Worm (Caenorhabditis elegans) whole organism, L4 larva: ENCODE results near the gene clh-3.
A peak's percentile ranks its signal among the peaks of the same experiment; 100 is the strongest.

ENCODE experiments used
- D1046.2 ChIP-seq: fragments of 200-800 bp; sonication (Bioruptor generic); IDR thresholded peaks from 2 replicates; pipeline ENCODE4 v1.3.6; 2022; ENCODE audit warnings: missing genetic modification characterization, missing compliant biosample characterization
- F44E2.7 ChIP-seq: fragments of 200-800 bp; sonication (Bioruptor generic); IDR thresholded peaks from 2 replicates; pipeline ENCODE4 v2.1.2; 2022; ENCODE audit warnings: missing genetic modification characterization, missing compliant biosample characterization
- F49E8.2 ChIP-seq: sonication (generic microtip); optimal IDR thresholded peaks from 2 replicates; lab custom pipeline; 2016; ENCODE audit warnings: missing compliant biosample characterization, mild to moderate bottlenecking, missing genetic modification characterization, borderline replicate concordance
- Y105C5A.15 ChIP-seq: fragments of 200-800 bp; sonication (Bioruptor generic); IDR thresholded peaks from 2 replicates; pipeline ENCODE4 v1.3.6; 2022; ENCODE audit warnings: missing genetic modification characterization, missing compliant biosample characterization
- ZK337.2 ChIP-seq: fragments of 200-800 bp; sonication (Bioruptor generic); IDR thresholded peaks from 2 replicates; pipeline ENCODE4 v1.3.6; 2022; ENCODE audit warnings: missing genetic modification reagents, missing genetic modification characterization, missing compliant biosample characterization
- ZK546.5 ChIP-seq, 2 experiments: sonication (generic microtip); optimal IDR thresholded peaks; 2 replicates each; lab custom pipeline; 2017; ENCODE audit warnings: missing biosample characterization in 2 of 2, missing genetic modification characterization in 2 of 2
- aha-1 ChIP-seq: fragments of 150-350 bp; peaks from one replicate; lab custom pipeline; 2014; ENCODE audit warnings: missing biosample characterization, missing genetic modification characterization
- ama-1 ChIP-seq: fragments of 150-350 bp; optimal IDR thresholded peaks from 2 replicates; lab custom pipeline; 2014; ENCODE audit warnings: inconsistent platforms, mixed read lengths
- ceh-20 ChIP-seq: fragments of 200-800 bp; sonication (Bioruptor generic); IDR thresholded peaks from 2 replicates; pipeline ENCODE4 v1.3.6; 2022; ENCODE audit warnings: missing genetic modification reagents, missing genetic modification characterization, missing compliant biosample characterization
- ceh-32 ChIP-seq: sonication (generic microtip); optimal IDR thresholded peaks from 2 replicates; lab custom pipeline; 2016; ENCODE audit warnings: mild to moderate bottlenecking, missing genetic modification characterization, missing compliant biosample characterization; ENCODE audit not compliant: poor library complexity
- ces-1 ChIP-seq: fragments of 150-350 bp; sonication (generic microtip); optimal IDR thresholded peaks from 4 replicates; lab custom pipeline; 2014; ENCODE audit warnings: missing biosample characterization, missing genetic modification reagents, missing genetic modification characterization
- daf-16 ChIP-seq, 3 experiments: sonication (generic microtip); optimal IDR thresholded peaks; 2 replicates each; lab custom pipeline; 2016 to 2017; ENCODE audit warnings: missing genetic modification characterization in 3 of 3, missing genetic modification reagents in 3 of 3, mild to moderate bottlenecking in 2 of 3, missing compliant biosample characterization in 2 of 3, missing biosample characterization in 1 of 3, moderate library complexity in 1 of 3
- dmd-6 ChIP-seq: fragments of 200-800 bp; sonication (Bioruptor generic); IDR thresholded peaks from 2 replicates; pipeline ENCODE4 v1.3.6; 2022; ENCODE audit warnings: missing genetic modification reagents, missing genetic modification characterization, missing compliant biosample characterization
- dve-1 ChIP-seq: sonication (generic microtip); optimal IDR thresholded peaks from 2 replicates; lab custom pipeline; 2017; ENCODE audit warnings: antibody characterized with exemption, mild to moderate bottlenecking, missing genetic modification characterization, missing compliant biosample characterization; ENCODE audit not compliant: insufficient read depth
- egl-27 ChIP-seq: sonication (generic microtip); optimal IDR thresholded peaks from 3 replicates; lab custom pipeline; 2017; ENCODE audit warnings: missing biosample characterization, missing genetic modification reagents, missing genetic modification characterization
- egl-43 ChIP-seq: fragments of 200-800 bp; sonication (Bioruptor generic); IDR thresholded peaks from 2 replicates; pipeline ENCODE4 v1.3.6; 2022; ENCODE audit warnings: missing genetic modification reagents, missing genetic modification characterization, missing compliant biosample characterization
- hif-1 ChIP-seq, 2 experiments: sonication (generic microtip); optimal IDR thresholded peaks; 2 replicates each; lab custom pipeline; 2016 to 2017; ENCODE audit warnings: missing compliant biosample characterization in 2 of 2, missing genetic modification characterization in 2 of 2, missing genetic modification reagents in 2 of 2, missing genotype in 2 of 2, mild to moderate bottlenecking in 1 of 2
- hlh-11 ChIP-seq: fragments of 200-800 bp; sonication (Bioruptor generic); optimal IDR thresholded peaks from 2 replicates; lab custom pipeline; 2018; ENCODE audit warnings: mild to moderate bottlenecking, missing genetic modification characterization, missing compliant biosample characterization
- lin-29 ChIP-seq: fragments of 200-800 bp; sonication (Bioruptor generic); IDR thresholded peaks from 2 replicates; pipeline ENCODE4 v1.3.6; 2022; ENCODE audit warnings: missing genetic modification reagents, missing genetic modification characterization, missing compliant biosample characterization
- lir-3 ChIP-seq: sonication (generic microtip); optimal IDR thresholded peaks from 2 replicates; lab custom pipeline; 2016; ENCODE audit warnings: mild to moderate bottlenecking, missing genetic modification characterization, missing compliant biosample characterization
- lsy-2 ChIP-seq, 2 experiments: fragments of 150-350 bp in 1 of 2; sonication (generic microtip) in 1 of 2; optimal IDR thresholded peaks; 2 replicates each; lab custom pipeline; 2014 to 2017; ENCODE audit warnings: missing biosample characterization in 2 of 2, missing genetic modification characterization in 2 of 2
- madf-5 ChIP-seq, 2 experiments: fragments of 200-800 bp; sonication (Bioruptor generic); IDR thresholded peaks; 2 replicates each; pipeline ENCODE4 v1.3.6; 2022; ENCODE audit warnings: missing compliant biosample characterization in 2 of 2, missing genetic modification characterization in 2 of 2
- madf-9 ChIP-seq: fragments of 200-800 bp; sonication (Bioruptor generic); conservative IDR thresholded peaks from 2 replicates; pipeline ENCODE4 v1.3.6; 2022; ENCODE audit warnings: missing genetic modification reagents, missing genetic modification characterization, missing compliant biosample characterization
- mdl-1 ChIP-seq, 2 experiments: fragments of 150-350 bp in 1 of 2; sonication (generic microtip) in 1 of 2; optimal IDR thresholded peaks; 2 replicates each; lab custom pipeline; 2014 to 2017; ENCODE audit warnings: missing biosample characterization in 2 of 2, missing genetic modification characterization in 2 of 2
- nhr-10 ChIP-seq: fragments of 150-350 bp; optimal IDR thresholded peaks from 2 replicates; lab custom pipeline; 2014; ENCODE audit warnings: missing biosample characterization, missing genetic modification characterization
- nhr-25 ChIP-seq: sonication (generic microtip); optimal IDR thresholded peaks from 2 replicates; lab custom pipeline; 2017; ENCODE audit warnings: missing genetic modification characterization, mild to moderate bottlenecking, missing compliant biosample characterization, antibody characterized with exemption, moderate library complexity, borderline replicate concordance; ENCODE audit not compliant: insufficient read depth
- nhr-28 ChIP-seq: fragments of 150-350 bp; optimal IDR thresholded peaks from 2 replicates; lab custom pipeline; 2014; ENCODE audit warnings: missing biosample characterization, missing genetic modification characterization
- nhr-42 ChIP-seq: fragments of 200-800 bp; sonication (Bioruptor generic); IDR thresholded peaks from 2 replicates; pipeline ENCODE4 v1.3.6; 2022; ENCODE audit warnings: missing genetic modification characterization, missing compliant biosample characterization
- nhr-48 ChIP-seq: sonication (generic microtip); optimal IDR thresholded peaks from 2 replicates; lab custom pipeline; 2016; ENCODE audit warnings: mild to moderate bottlenecking, missing genetic modification characterization, missing compliant biosample characterization
- nhr-77 ChIP-seq: fragments of 150-350 bp; optimal IDR thresholded peaks from 2 replicates; lab custom pipeline; 2014; ENCODE audit warnings: missing biosample characterization, missing genetic modification characterization
- pha-4 ChIP-seq, 2 experiments: fragments of 150-350 bp in 1 of 2; fragments of 200-800 bp in 1 of 2; sonication (Bioruptor generic) in 1 of 2; IDR thresholded peaks in 1 of 2; optimal IDR thresholded peaks in 1 of 2; 2 replicates each; pipeline versions ENCODE4 v1.3.6 to Lab custom; 2014 to 2022; ENCODE audit warnings: missing genetic modification characterization in 2 of 2, missing genetic modification reagents in 2 of 2, missing biosample characterization in 1 of 2, missing compliant biosample characterization in 1 of 2
- pqm-1 ChIP-seq: sonication (generic microtip); optimal IDR thresholded peaks from 2 replicates; lab custom pipeline; 2017; ENCODE audit warnings: missing biosample characterization, missing genetic modification characterization
- rbr-2 ChIP-seq: sonication (generic microtip); optimal IDR thresholded peaks from 2 replicates; lab custom pipeline; 2016; ENCODE audit warnings: missing genotype, missing genetic modification characterization, missing compliant biosample characterization
- skn-1 ChIP-seq: fragments of 150-350 bp; optimal IDR thresholded peaks from 2 replicates; lab custom pipeline; 2014; ENCODE audit warnings: missing biosample characterization, missing genetic modification characterization
- snpc-1.2 ChIP-seq: fragments of 200-800 bp; sonication (Bioruptor generic); IDR thresholded peaks from 2 replicates; pipeline ENCODE4 v1.3.6; 2022; ENCODE audit warnings: missing genetic modification reagents, missing genetic modification characterization, missing compliant biosample characterization
- snpc-4 ChIP-seq: fragments of 150-350 bp; optimal IDR thresholded peaks from 2 replicates; lab custom pipeline; 2014; ENCODE audit warnings: missing biosample characterization, missing genetic modification characterization
- unc-39 ChIP-seq: sonication (generic microtip); optimal IDR thresholded peaks from 2 replicates; lab custom pipeline; 2017; ENCODE audit warnings: missing biosample characterization, missing genetic modification characterization
- unc-62 ChIP-seq, 3 experiments: fragments of 150-350 bp in 1 of 3; sonication (generic microtip); optimal IDR thresholded peaks in 2 of 3; peaks in 1 of 3; 1 replicate in 1 of 3; 2 replicates in 2 of 3; lab custom pipeline; 2014 to 2017; ENCODE audit warnings: missing biosample characterization in 3 of 3, missing genetic modification characterization in 3 of 3, missing genetic modification reagents in 3 of 3, missing genotype in 1 of 3
- zag-1 ChIP-seq: fragments of 150-350 bp; optimal IDR thresholded peaks from 2 replicates; lab custom pipeline; 2014; ENCODE audit warnings: missing biosample characterization, missing genetic modification characterization
- ztf-11 ChIP-seq: fragments of 150-350 bp; optimal IDR thresholded peaks from 2 replicates; lab custom pipeline; 2014; ENCODE audit warnings: missing biosample characterization, missing genetic modification characterization

The clh-3 gene

DNA sequence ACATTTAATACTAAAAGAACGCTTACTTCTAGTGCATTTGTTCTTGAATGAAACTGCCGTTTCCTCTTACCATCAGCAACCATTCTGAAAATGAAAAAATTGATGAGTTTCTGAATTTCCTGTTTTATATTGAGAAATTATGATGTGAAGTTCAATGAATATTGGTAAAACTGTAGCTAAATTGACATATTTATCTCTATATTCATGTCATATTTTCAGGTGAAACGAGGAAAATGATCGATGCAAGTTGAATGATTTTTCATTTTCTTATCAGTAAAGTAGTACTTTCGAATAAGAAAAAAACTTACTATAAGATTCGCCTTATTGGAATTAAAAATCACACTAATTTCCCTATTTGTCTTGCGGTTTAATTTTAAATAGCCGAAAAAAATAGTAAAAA lies 15.5 kb downstream of the clh-3 start, which contains the start of gene E04F6.15 (continued):
- TF ChIP-seq lir-3 (tag; lab: Kevin White, UChicago) (no peak), nhr-10 (tag; lab: Kevin White, UChicago) (no peak), ceh-32 (tag; lab: Kevin White, UChicago) (no peak), nhr-48 (tag; lab: Kevin White, UChicago) (no peak), egl-43 (no peak)

DNA sequence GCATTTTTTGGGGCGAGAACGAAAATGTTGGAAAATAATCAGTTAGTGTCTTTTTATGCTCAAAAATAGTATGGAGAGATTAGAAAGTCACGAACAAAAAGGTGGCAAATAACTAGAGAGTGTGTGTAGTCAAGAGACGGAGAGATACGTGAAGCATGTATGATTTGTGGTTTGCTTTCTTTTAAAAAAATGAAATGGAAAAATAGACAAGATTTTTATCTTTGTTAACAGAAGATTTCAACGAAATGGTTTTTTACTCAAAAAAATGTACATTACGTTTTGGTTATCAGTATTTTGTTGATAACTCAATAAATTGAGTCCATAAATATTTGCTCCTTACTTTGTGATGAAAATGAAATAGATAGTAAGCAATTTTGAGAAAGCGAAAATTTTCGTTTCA lies 17.5 kb downstream of the clh-3 start, which contains the start of gene dhs-7:
Gene dhs-7 (minus strand): TSS at position 277 of the 400 bp plus-strand sequence.
- TF ChIP-seq pqm-1 (tag; lab: Kevin White, UChicago) (peak; percentile 47), D1046.2 (GFP tag; lab: Robert Waterston, UW) (no peak), egl-27 (tag; lab: Kevin White, UChicago) (no peak), pha-4 (GFP tag; IDR thresholded peaks at IDR 0.05; lab: Robert Waterston, UW) (no peak), pha-4 (tag; optimal IDR thresholded peaks at IDR 0.05; lab: Kevin White, UChicago) (no peak), snpc-1.2 (no peak), dve-1 (tag; lab: Kevin White, UChicago) (peak; percentile 58), ZK546.5 (tag; optimal IDR thresholded peaks at IDR 0.05; lab: Kevin White, UChicago) (no peak), ZK337.2 (GFP tag; lab: Robert Waterston, UW) (no peak), daf-16 (GFP tag; optimal IDR thresholded peaks at IDR 0.05; lab: Kevin White, UChicago) (no peak), daf-16 (tag; optimal IDR thresholded peaks at IDR 0.05; lab: Kevin White, UChicago) (peak; percentile 70), F44E2.7 (GFP tag; lab: Robert Waterston, UW) (no peak), skn-1 (tag; lab: Kevin White, UChicago) (no peak), zag-1 (no peak), aha-1 (tag; lab: Kevin White, UChicago) (no peak), dmd-6 (GFP tag; lab: Robert Waterston, UW) (peak; percentile 36; the same call in 1 of the 2 replicates), Y105C5A.15 (no peak), lin-29 (GFP tag; lab: Robert Waterston, UW) (no peak), snpc-4 (no peak), nhr-77 (tag; lab: Kevin White, UChicago) (no peak), nhr-42 (GFP tag; lab: Robert Waterston, UW) (no peak), nhr-28 (peak; percentile 34), egl-43 (no peak), hlh-11 (tag; lab: Kevin White, UChicago) (peak; percentile 20), unc-39 (no peak), madf-5 (GFP tag; IDR thresholded peaks at IDR 0.05; lab: Robert Waterston, UW) (no peak), nhr-25 (tag; lab: Kevin White, UChicago) (no peak), lsy-2 (tag; optimal IDR thresholded peaks at IDR 0.05; lab: Kevin White, UChicago) (no peak), ama-1 (no peak), mdl-1 (tag; optimal IDR thresholded peaks at IDR 0.05; lab: Kevin White, UChicago) (no peak), ztf-11 (no peak), F49E8.2 (no peak)

DNA sequence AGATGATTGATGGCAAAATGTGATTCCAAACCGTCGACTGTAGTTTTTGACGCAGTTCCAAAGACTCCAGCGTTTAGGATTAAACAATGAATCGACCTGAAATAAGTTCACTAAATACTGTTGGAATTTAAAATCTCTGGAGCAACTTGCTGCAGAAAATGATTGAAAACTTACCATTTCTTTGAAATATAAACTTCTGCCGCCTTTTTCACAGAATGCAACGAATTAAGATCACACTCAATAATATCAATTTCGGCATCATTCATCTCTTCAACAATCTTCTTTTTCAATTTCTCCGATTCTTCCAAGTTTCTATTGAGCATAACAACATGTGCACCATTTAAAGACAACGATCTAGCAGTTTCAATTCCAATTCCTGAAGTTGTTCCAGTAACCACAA lies 18.1 kb downstream of the clh-3 start:
- TF ChIP-seq D1046.2 (GFP tag; lab: Robert Waterston, UW) (no peak), unc-62 (GFP tag; optimal IDR thresholded peaks at IDR 0.05 in 1 of 2; lab: Kevin White, UChicago) (peak in 1 of 2 experiments; percentile 90), unc-62 (tag; optimal IDR thresholded peaks at IDR 0.05; lab: Kevin White, UChicago) (no peak)
- TF ChIP-seq, all 104 proteins: peak for 1

DNA sequence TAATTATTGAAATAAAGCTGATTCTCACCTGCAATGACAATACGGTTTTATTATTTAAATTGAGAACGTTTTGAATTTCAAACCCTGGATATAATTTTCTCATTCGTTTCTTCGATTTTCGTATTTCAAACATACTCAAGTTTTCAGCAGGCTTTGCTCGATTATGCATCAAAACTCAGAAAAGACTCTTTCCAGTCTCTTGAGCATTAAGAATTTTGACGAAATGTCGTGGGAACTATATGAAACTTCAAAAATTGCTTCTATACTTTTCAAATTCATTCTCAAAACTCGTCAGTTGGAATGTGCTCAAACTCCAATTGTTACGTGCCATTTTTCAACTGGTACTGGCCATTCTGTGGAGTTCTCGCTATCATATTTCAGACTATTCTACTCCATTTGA lies 20.3 kb downstream of the clh-3 start, which contains the start of gene srd-59:
Gene srd-59 (plus strand): TSS at position 301 of the 400 bp plus-strand sequence.
- TF ChIP-seq hif-1 (tag; optimal IDR thresholded peaks at IDR 0.05; lab: Kevin White, UChicago) (no peak), rbr-2 (tag; lab: Kevin White, UChicago) (no peak), ceh-20 (GFP tag; lab: Robert Waterston, UW) (no peak), ces-1 (GFP tag; lab: Kevin White, UChicago) (no peak), madf-9 (no peak)
